Worm (Caenorhabditis elegans): Measurements from ENCODE around the gene srd-34.

Gene srd-34

ce11 chrV:10532725-10533124 lies 16.2 kb downstream of the srd-34 start, which contains the start of gene txt-10:
TSS of gene txt-10 (minus strand) at chrV:10532825.
- TF ChIP-seq unc-39 (tag; optimal IDR thresholded peaks at IDR 0.05), result no peak

ce11 chrV:10529600-10529999 lies 19.3 kb downstream of the srd-34 start:
- TF ChIP-seq egl-27 (tag; optimal IDR thresholded peaks at IDR 0.05) (no peak), nhr-23 (tag; optimal IDR thresholded peaks at IDR 0.05) (peak; percentile 76), skn-1 (tag; optimal IDR thresholded peaks at IDR 0.05) (no peak), elt-1 (tag; optimal IDR thresholded peaks at IDR 0.05) (peak; percentile 2)

- TF ChIP-seq R02D3.7 (tag; optimal IDR thresholded peaks at IDR 0.05) (no peak), nhr-23 (tag; optimal IDR thresholded peaks at IDR 0.05) (peak; percentile 15), ceh-82 (tag; optimal IDR thresholded peaks at IDR 0.05) (no peak), nhr-76 (tag; optimal IDR thresholded peaks at IDR 0.05) (no peak), fkh-2 (tag; optimal IDR thresholded peaks at IDR 0.05) (no peak), unc-62 (GFP tag; optimal IDR thresholded peaks at IDR 0.05) (no peak), mml-1 (tag; optimal IDR thresholded peaks at IDR 0.05) (no peak)
Measured at ce11 chrV:10528500-10528899, 20.4 kb downstream of the srd-34 start, which contains the start of gene F25D1.3. TSS of gene F25D1.3 (plus strand) at chrV:10528724.

- TF ChIP-seq nhr-43 (tag; optimal IDR thresholded peaks at IDR 0.05; ENCODE audit: poor library complexity, severe bottlenecking) (peak; percentile 93), pqm-1 (tag; optimal IDR thresholded peaks at IDR 0.05) (peak; percentile 4), lsy-12 (tag; optimal IDR thresholded peaks at IDR 0.05) (peak; percentile 19), elt-2 (tag; optimal IDR thresholded peaks at IDR 0.05) (peak; percentile 45), lin-15B (tag; optimal IDR thresholded peaks at IDR 0.05) (peak; percentile 63), sea-2 (GFP tag; optimal IDR thresholded peaks at IDR 0.05) (no peak), nhr-23 (tag; optimal IDR thresholded peaks at IDR 0.05) (peak; percentile 63), nhr-25 (tag; optimal IDR thresholded peaks at IDR 0.05) (peak; percentile 52), nfya-1 (tag; optimal IDR thresholded peaks at IDR 0.05; ENCODE audit: insufficient read depth) (peak; percentile 58), daf-12 (tag; optimal IDR thresholded peaks at IDR 0.05) (no peak), unc-62 (GFP tag; optimal IDR thresholded peaks at IDR 0.05) (no peak), snpc-4 (tag; optimal IDR thresholded peaks at IDR 0.05) (peak; percentile 35), skn-1 (tag; optimal IDR thresholded peaks at IDR 0.05) (peak; percentile 48), hmg-11 (tag; optimal IDR thresholded peaks at IDR 0.05) (peak; percentile 34)
Measured at ce11 chrV:10525902-10526301, 23.0 kb downstream of the srd-34 start, which contains the start of the genes C35A5.8 and hda-11. TSS of gene C35A5.8 (minus strand) at chrV:10525908. TSS of gene hda-11 (plus strand) at chrV:10526184.

- peak; percentile 53 for TF ChIP-seq fkh-10 (GFP tag; optimal IDR thresholded peaks at IDR 0.05)
- TF ChIP-seq lin-15B (tag; optimal IDR thresholded peaks at IDR 0.05), result no peak
Measured at ce11 chrV:10516702-10517101, 32.2 kb downstream of the srd-34 start.

ce11 chrV:10514271-10514670 lies 34.6 kb downstream of the srd-34 start, which contains the start of gene dmsr-8:
TSS of gene dmsr-8 (minus strand) at chrV:10514371.
- TF ChIP-seq R02D3.7 (tag; optimal IDR thresholded peaks at IDR 0.05) (no peak), ceh-28 (tag; optimal IDR thresholded peaks at IDR 0.05) (no peak), elt-3 (tag; optimal IDR thresholded peaks at IDR 0.05) (no peak), pqm-1 (tag; optimal IDR thresholded peaks at IDR 0.05) (no peak), tbx-2 (tag; optimal IDR thresholded peaks at IDR 0.05) (no peak), daf-12 (tag; optimal IDR thresholded peaks at IDR 0.05) (no peak), elt-2 (tag; optimal IDR thresholded peaks at IDR 0.05) (no peak)

- no peak for TF ChIP-seq unc-39 (tag; optimal IDR thresholded peaks at IDR 0.05)
- no peak for TF ChIP-seq zag-1 (tag; optimal IDR thresholded peaks at IDR 0.05)
- no peak for TF ChIP-seq pqm-1 (tag; optimal IDR thresholded peaks at IDR 0.05)
- no peak for TF ChIP-seq elt-2 (tag; optimal IDR thresholded peaks at IDR 0.05)
- TF ChIP-seq nhr-76 (tag; optimal IDR thresholded peaks at IDR 0.05), result no peak
- no peak for TF ChIP-seq lin-39 (tag; optimal IDR thresholded peaks at IDR 0.05)
- no peak for TF ChIP-seq ZK546.5 (tag; optimal IDR thresholded peaks at IDR 0.05)
- no peak for TF ChIP-seq egl-5 (tag; optimal IDR thresholded peaks at IDR 0.05)
- no peak for TF ChIP-seq ceh-16 (tag; optimal IDR thresholded peaks at IDR 0.05)
- TF ChIP-seq mml-1 (tag; optimal IDR thresholded peaks at IDR 0.05), result no peak
- no peak for TF ChIP-seq egl-27 (tag; optimal IDR thresholded peaks at IDR 0.05)
- no peak for TF ChIP-seq elt-3 (tag; optimal IDR thresholded peaks at IDR 0.05)
- no peak for TF ChIP-seq ceh-82 (tag; optimal IDR thresholded peaks at IDR 0.05)
- TF ChIP-seq tbx-2 (tag; optimal IDR thresholded peaks at IDR 0.05), result no peak
- TF ChIP-seq fkh-2 (tag; optimal IDR thresholded peaks at IDR 0.05), result no peak
- TF ChIP-seq unc-62 (GFP tag; optimal IDR thresholded peaks at IDR 0.05), result no peak
- no peak for TF ChIP-seq ztf-11 (tag; optimal IDR thresholded peaks at IDR 0.05)
Measured at ce11 chrV:10508855-10509254, 40.0 kb downstream of the srd-34 start, which contains the start of gene C35A5.6. TSS of gene C35A5.6 (plus strand) at chrV:10509137.
